Worm (Caenorhabditis elegans) whole organism, late embryonic: Measurements from ENCODE around the gene mtrr-1.

ENCODE experiments used
- F13H6.1 ChIP-seq: sonication (generic microtip); optimal IDR thresholded peaks from 2 replicates; lab custom pipeline; 2016; ENCODE audit warnings: missing genetic modification characterization, missing compliant biosample characterization
- K02D7.2 ChIP-seq: sonication (generic microtip); optimal IDR thresholded peaks from 2 replicates; lab custom pipeline; 2017; ENCODE audit warnings: mild to moderate bottlenecking, missing genetic modification characterization, missing compliant biosample characterization
- K09A11.1 ChIP-seq: sonication (generic microtip); optimal IDR thresholded peaks from 2 replicates; lab custom pipeline; 2017; ENCODE audit warnings: antibody characterized with exemption, mild to moderate bottlenecking, missing genetic modification characterization, missing compliant biosample characterization; ENCODE audit not compliant: insufficient read depth
- T23F11.4 ChIP-seq: fragments of 200-800 bp; sonication (Bioruptor generic); optimal IDR thresholded peaks from 2 replicates; lab custom pipeline; 2018; ENCODE audit warnings: mild to moderate bottlenecking, missing genetic modification characterization, missing compliant biosample characterization
- ama-1 ChIP-seq: fragments of 150-350 bp; optimal IDR thresholded peaks from 2 replicates; lab custom pipeline; 2014
- ceh-19 ChIP-seq: fragments of 200-800 bp; sonication (Bioruptor generic); optimal IDR thresholded peaks from 2 replicates; lab custom pipeline; 2018; ENCODE audit warnings: mild to moderate bottlenecking, missing genetic modification characterization, missing compliant biosample characterization
- ceh-2 ChIP-seq: sonication (generic microtip); optimal IDR thresholded peaks from 2 replicates; lab custom pipeline; 2016; ENCODE audit warnings: missing genotype, missing genetic modification characterization, missing compliant biosample characterization
- ceh-30 ChIP-seq: fragments of 150-350 bp; optimal IDR thresholded peaks from 2 replicates; lab custom pipeline; 2014; ENCODE audit warnings: missing biosample characterization, missing genetic modification characterization
- ceh-31 ChIP-seq: sonication (generic microtip); optimal IDR thresholded peaks from 2 replicates; lab custom pipeline; 2016; ENCODE audit warnings: missing genetic modification characterization, missing compliant biosample characterization
- ceh-34 ChIP-seq: sonication (generic microtip); optimal IDR thresholded peaks from 2 replicates; lab custom pipeline; 2016; ENCODE audit warnings: mild to moderate bottlenecking, missing genetic modification characterization, missing compliant biosample characterization
- ceh-6 ChIP-seq: fragments of 200-800 bp; sonication (Bioruptor generic); optimal IDR thresholded peaks from 2 replicates; lab custom pipeline; 2018; ENCODE audit warnings: mild to moderate bottlenecking, missing genetic modification characterization, missing compliant biosample characterization
- ceh-9 ChIP-seq: sonication (generic microtip); optimal IDR thresholded peaks from 2 replicates; lab custom pipeline; 2016; ENCODE audit warnings: mild to moderate bottlenecking, missing genetic modification characterization, inconsistent platforms, missing compliant biosample characterization
- dmd-4 ChIP-seq: sonication (generic microtip); optimal IDR thresholded peaks from 2 replicates; lab custom pipeline; 2016; ENCODE audit warnings: borderline replicate concordance, missing genetic modification characterization, missing compliant biosample characterization
- dve-1 ChIP-seq: sonication (generic microtip); optimal IDR thresholded peaks from 2 replicates; lab custom pipeline; 2017; ENCODE audit warnings: antibody characterized with exemption, mild to moderate bottlenecking, missing genetic modification characterization, missing compliant biosample characterization
- elt-2 ChIP-seq: sonication (generic microtip); optimal IDR thresholded peaks from 2 replicates; lab custom pipeline; 2016; ENCODE audit warnings: missing genetic modification reagents, missing genetic modification characterization, missing compliant biosample characterization
- ets-4 ChIP-seq: sonication (generic microtip); optimal IDR thresholded peaks from 2 replicates; lab custom pipeline; 2016; ENCODE audit warnings: missing genetic modification characterization, missing compliant biosample characterization
- eyg-1 ChIP-seq: sonication (generic microtip); optimal IDR thresholded peaks from 2 replicates; lab custom pipeline; 2016; ENCODE audit warnings: missing genotype, missing genetic modification characterization, missing compliant biosample characterization
- fax-1 ChIP-seq: sonication (generic microtip); optimal IDR thresholded peaks from 2 replicates; lab custom pipeline; 2016; ENCODE audit warnings: missing genotype, missing genetic modification characterization, missing compliant biosample characterization
- fkh-6 ChIP-seq: sonication (generic microtip); optimal IDR thresholded peaks from 2 replicates; lab custom pipeline; 2016; ENCODE audit warnings: missing genetic modification characterization, missing compliant biosample characterization
- hlh-30 ChIP-seq: sonication (generic microtip); optimal IDR thresholded peaks from 2 replicates; lab custom pipeline; 2017; ENCODE audit warnings: antibody characterized with exemption, missing genetic modification characterization, missing compliant biosample characterization; ENCODE audit not compliant: insufficient read depth
- hlh-8 ChIP-seq: sonication (generic microtip); optimal IDR thresholded peaks from 2 replicates; lab custom pipeline; 2016; ENCODE audit warnings: missing genotype, missing genetic modification characterization, missing compliant biosample characterization
- lin-11 ChIP-seq: fragments of 200-800 bp; sonication (Bioruptor generic); optimal IDR thresholded peaks from 2 replicates; lab custom pipeline; 2018; ENCODE audit warnings: mild to moderate bottlenecking, missing genetic modification characterization, missing compliant biosample characterization
- nfya-1 ChIP-seq: sonication (generic microtip); optimal IDR thresholded peaks from 2 replicates; lab custom pipeline; 2017; ENCODE audit warnings: missing genetic modification characterization, mild to moderate bottlenecking, missing compliant biosample characterization, antibody characterized with exemption, moderate library complexity
- nhr-11 ChIP-seq: fragments of 150-350 bp; optimal IDR thresholded peaks from 2 replicates; lab custom pipeline; 2014; ENCODE audit warnings: missing biosample characterization, missing genetic modification characterization
- npax-4 ChIP-seq: sonication (generic microtip); optimal IDR thresholded peaks from 2 replicates; lab custom pipeline; 2016; ENCODE audit warnings: missing genetic modification characterization, missing compliant biosample characterization
- pax-1 ChIP-seq: fragments of 150-350 bp; optimal IDR thresholded peaks from 2 replicates; lab custom pipeline; 2014; ENCODE audit warnings: missing biosample characterization, missing genetic modification characterization
- pha-2 ChIP-seq: sonication (generic microtip); optimal IDR thresholded peaks from 2 replicates; lab custom pipeline; 2017; ENCODE audit warnings: mild to moderate bottlenecking, missing genetic modification characterization, missing compliant biosample characterization
- pha-4 ChIP-seq: fragments of 150-350 bp; optimal IDR thresholded peaks from 2 replicates; lab custom pipeline; 2018; ENCODE audit warnings: missing biosample characterization, missing genetic modification reagents, missing genetic modification characterization
- pqm-1 ChIP-seq: sonication (generic microtip); optimal IDR thresholded peaks from 2 replicates; lab custom pipeline; 2016; ENCODE audit warnings: missing genetic modification characterization, missing compliant biosample characterization
- ref-2 ChIP-seq: sonication (generic microtip); optimal IDR thresholded peaks from 2 replicates; lab custom pipeline; 2016; ENCODE audit warnings: missing genetic modification characterization, missing compliant biosample characterization
- sdc-2 ChIP-seq: sonication (generic microtip); optimal IDR thresholded peaks from 2 replicates; lab custom pipeline; 2016; ENCODE audit warnings: missing genotype, missing genetic modification characterization, missing compliant biosample characterization
- sox-2 ChIP-seq: fragments of 200-800 bp; sonication (Bioruptor generic); IDR thresholded peaks from 2 replicates; pipeline ENCODE4 v1.3.6; 2022; ENCODE audit warnings: missing genetic modification reagents, missing genetic modification characterization, missing compliant biosample characterization
- syd-9 ChIP-seq: sonication (generic microtip); optimal IDR thresholded peaks from 2 replicates; lab custom pipeline; 2016; ENCODE audit warnings: mild to moderate bottlenecking, missing genetic modification characterization, moderate library complexity, missing compliant biosample characterization
- tbx-2 ChIP-seq: sonication (generic microtip); optimal IDR thresholded peaks from 2 replicates; lab custom pipeline; 2016; ENCODE audit warnings: missing genetic modification characterization, missing compliant biosample characterization
- tbx-7 ChIP-seq: sonication (generic microtip); optimal IDR thresholded peaks from 2 replicates; lab custom pipeline; 2016; ENCODE audit warnings: missing genotype, missing genetic modification characterization, missing compliant biosample characterization
- unc-42 ChIP-seq: sonication (generic microtip); optimal IDR thresholded peaks from 2 replicates; lab custom pipeline; 2016; ENCODE audit warnings: missing genotype, missing genetic modification characterization, missing compliant biosample characterization
- unc-55 ChIP-seq: sonication (generic microtip); optimal IDR thresholded peaks from 2 replicates; lab custom pipeline; 2017; ENCODE audit warnings: missing biosample characterization, missing genetic modification reagents, missing genetic modification characterization
- ztf-16 ChIP-seq: sonication (generic microtip); optimal IDR thresholded peaks from 2 replicates; lab custom pipeline; 2017; ENCODE audit warnings: missing genetic modification characterization, missing compliant biosample characterization

Gene mtrr-1

ce11 chrII:9308614-9309046, 22.9 kb downstream of the mtrr-1 start:
- TF ChIP-seq pha-2 (tag; lab: Kevin White, UChicago) (no peak), syd-9 (tag; lab: Kevin White, UChicago) (peak; percentile 53), hlh-8 (tag; lab: Kevin White, UChicago) (no peak), F13H6.1 (no peak), sdc-2 (tag; lab: Kevin White, UChicago) (peak; percentile 39), ref-2 (tag; lab: Kevin White, UChicago) (peak; percentile 61), sox-2 (GFP tag; lab: Robert Waterston, UW) (peak; percentile 12; the same call in 1 of the 2 replicates), tbx-7 (tag; lab: Kevin White, UChicago) (peak; percentile 14), pha-4 (tag; lab: Kevin White, UChicago) (no peak), ceh-31 (peak; percentile 63), lin-11 (tag; lab: Kevin White, UChicago) (no peak), ceh-34 (tag; lab: Kevin White, UChicago) (peak; percentile 33), ceh-30 (tag; lab: Kevin White, UChicago) (no peak), nfya-1 (tag; lab: Kevin White, UChicago) (peak; percentile 27), fkh-6 (peak; percentile 6), tbx-2 (tag; lab: Kevin White, UChicago) (peak; percentile 90), T23F11.4 (GFP tag; lab: Kevin White, UChicago) (no peak), ceh-2 (tag; lab: Kevin White, UChicago) (peak; percentile 6), hlh-30 (tag; lab: Kevin White, UChicago) (peak; percentile 13), unc-42 (tag; lab: Kevin White, UChicago) (peak; percentile 69), dmd-4 (tag; lab: Kevin White, UChicago) (no peak), ceh-9 (tag; lab: Kevin White, UChicago) (no peak), ztf-16 (tag; lab: Kevin White, UChicago) (peak; percentile 45), unc-55 (GFP tag; lab: Kevin White, UChicago) (peak; percentile 98), ets-4 (tag; lab: Kevin White, UChicago) (no peak)

- TF ChIP-seq ceh-6 (GFP tag; lab: Kevin White, UChicago) (no peak), sox-2 (GFP tag; lab: Robert Waterston, UW) (no peak), hlh-8 (tag; lab: Kevin White, UChicago) (no peak), ets-4 (tag; lab: Kevin White, UChicago) (no peak), nhr-11 (tag; lab: Kevin White, UChicago) (no peak), dve-1 (no peak), npax-4 (tag; lab: Kevin White, UChicago) (no peak), T23F11.4 (GFP tag; lab: Kevin White, UChicago) (no peak)
- TF ChIP-seq, all 69 proteins: peak for 0
Measured at ce11 chrII:9310204-9310603, 24.4 kb downstream of the mtrr-1 start, which contains the start of gene cam-1. Gene cam-1, minus strand, starts transcription at chrII:9310304.

ce11 chrII:9310794-9311193, 25.0 kb downstream of the mtrr-1 start:
- no peak for TF ChIP-seq ets-4 (tag; lab: Kevin White, UChicago)
- TF ChIP-seq unc-42 (tag; lab: Kevin White, UChicago): peak; percentile 48
- no peak for TF ChIP-seq T23F11.4 (GFP tag; lab: Kevin White, UChicago)

ce11 chrII:9311702-9312101, 25.9 kb downstream of the mtrr-1 start:
- TF ChIP-seq unc-42 (tag; lab: Kevin White, UChicago) (peak; percentile 88), ama-1 (lab: Kevin White, UChicago) (no peak), pqm-1 (tag; lab: Kevin White, UChicago) (no peak)

ce11 chrII:9313335-9313734, 27.6 kb downstream of the mtrr-1 start:
- TF ChIP-seq ref-2 (tag; lab: Kevin White, UChicago): peak; percentile 48
- no peak for TF ChIP-seq tbx-2 (tag; lab: Kevin White, UChicago)
- TF ChIP-seq elt-2 (tag; lab: Kevin White, UChicago): no peak
- peak; percentile 26 for TF ChIP-seq ceh-19 (GFP tag; lab: Kevin White, UChicago)
- TF ChIP-seq K09A11.1 (tag; lab: Kevin White, UChicago): no peak
- TF ChIP-seq pax-1: peak; percentile 93
- TF ChIP-seq sdc-2 (tag; lab: Kevin White, UChicago): no peak
- peak; percentile 67 for TF ChIP-seq ceh-34 (tag; lab: Kevin White, UChicago)
- no peak for TF ChIP-seq fax-1
- TF ChIP-seq tbx-7 (tag; lab: Kevin White, UChicago): no peak
- TF ChIP-seq K02D7.2: no peak
- TF ChIP-seq sox-2 (GFP tag; lab: Robert Waterston, UW): peak; percentile 73
- no peak for TF ChIP-seq eyg-1
- peak; percentile 83 for TF ChIP-seq ceh-31
- TF ChIP-seq ceh-2 (tag; lab: Kevin White, UChicago): peak; percentile 34
